Fruit fly (Drosophila melanogaster) whole organism, embryonic: Measurements from ENCODE around the gene Cpr62Bc.

Source experiments
- Antp ChIP-seq: fragments of 200-800 bp; sonication (Bioruptor generic); optimal IDR thresholded peaks from 3 replicates; lab custom pipeline; 2016; ENCODE audit warnings: missing biosample characterization, missing genetic modification characterization
- Awh ChIP-seq: fragments of 200-800 bp; sonication (Bioruptor generic); IDR thresholded peaks from 2 replicates; pipeline ENCODE4, ENCODE4 v1.3.6; 2022; ENCODE audit warnings: missing biosample characterization, missing genetic modification characterization
- CG10147 ChIP-seq: fragments of 200-800 bp; sonication (Bioruptor generic); optimal IDR thresholded peaks from 2 replicates; lab custom pipeline; 2019; ENCODE audit warnings: missing biosample characterization, mild to moderate bottlenecking, missing genetic modification characterization, moderate library complexity
- CG11456 ChIP-seq: fragments of 200-800 bp; sonication (Bioruptor generic); IDR thresholded peaks from 3 replicates; pipeline ENCODE4 v1.3.6; 2022; ENCODE audit warnings: missing biosample characterization, missing genetic modification characterization
- CG1233 ChIP-seq: fragments of 200-800 bp; sonication (Bioruptor generic); optimal IDR thresholded peaks from 4 replicates; lab custom pipeline; 2018; ENCODE audit warnings: missing biosample characterization, mild to moderate bottlenecking, missing genetic modification characterization
- CG13424 ChIP-seq: fragments of 200-800 bp; sonication (Bioruptor generic); optimal IDR thresholded peaks from 2 replicates; lab custom pipeline; 2019; ENCODE audit warnings: missing biosample characterization, mild to moderate bottlenecking, missing genetic modification characterization, moderate library complexity
- CG13894 ChIP-seq: fragments of 200-800 bp; sonication (Bioruptor generic); optimal IDR thresholded peaks from 3 replicates; lab custom pipeline; 2018; ENCODE audit warnings: missing biosample characterization, mild to moderate bottlenecking, missing genetic modification characterization, moderate library complexity
- CG17328 ChIP-seq: fragments of 200-800 bp; sonication (Bioruptor generic); IDR thresholded peaks from 2 replicates; pipeline ENCODE4 v1.3.6; 2022; ENCODE audit warnings: missing biosample characterization, missing genetic modification characterization
- CG17385 ChIP-seq: fragments of 200-800 bp; sonication (Bioruptor generic); optimal IDR thresholded peaks from 3 replicates; lab custom pipeline; 2018; ENCODE audit warnings: missing biosample characterization, mild to moderate bottlenecking, missing genetic modification characterization
- CG2129 ChIP-seq: fragments of 200-800 bp; sonication (Bioruptor generic); IDR thresholded peaks from 2 replicates; pipeline ENCODE4 v1.3.6; 2022; ENCODE audit warnings: missing biosample characterization, missing genetic modification characterization; ENCODE audit not compliant: partially characterized antibody
- CG34376 ChIP-seq: fragments of 200-800 bp; sonication (Bioruptor generic); optimal IDR thresholded peaks from 2 replicates; lab custom pipeline; 2018; ENCODE audit warnings: missing biosample characterization, mild to moderate bottlenecking, missing genetic modification characterization
- CG7357 ChIP-seq: fragments of 200-800 bp; sonication (Bioruptor generic); IDR thresholded peaks from 3 replicates; pipeline ENCODE4 v1.3.6; 2022; ENCODE audit warnings: missing biosample characterization, missing genetic modification characterization
- CG9215 ChIP-seq: fragments of 200-800 bp; sonication (Bioruptor generic); IDR thresholded peaks from 2 replicates; pipeline ENCODE4 v1.3.6; 2022; ENCODE audit warnings: missing biosample characterization, missing genetic modification characterization
- CG9817 ChIP-seq: fragments of 200-800 bp; sonication (Bioruptor generic); optimal IDR thresholded peaks from 2 replicates; lab custom pipeline; 2018; ENCODE audit warnings: missing biosample characterization, mild to moderate bottlenecking, missing genetic modification characterization, moderate library complexity
- CG9876 ChIP-seq: fragments of 200-800 bp; sonication (Bioruptor generic); optimal IDR thresholded peaks from 2 replicates; lab custom pipeline; 2016; ENCODE audit warnings: missing biosample characterization, missing genetic modification characterization
- CoRest ChIP-seq: fragments of 200-800 bp; sonication (Bioruptor generic); optimal IDR thresholded peaks from 3 replicates; lab custom pipeline; 2018; ENCODE audit warnings: missing biosample characterization, mild to moderate bottlenecking, missing genetic modification characterization, moderate library complexity
- Dek ChIP-seq: fragments of 200-800 bp; sonication (Bioruptor generic); optimal IDR thresholded peaks from 3 replicates; lab custom pipeline; 2019; ENCODE audit warnings: missing biosample characterization, mild to moderate bottlenecking, missing genetic modification characterization, moderate library complexity
- Dfd ChIP-seq, 2 experiments: fragments of >200 bp; optimal IDR thresholded peaks; 2 replicates each; lab custom pipeline; 2017; ENCODE audit warnings: missing biosample characterization in 2 of 2, missing genetic modification characterization in 2 of 2
- Gug ChIP-seq: fragments of 200-800 bp; sonication (Bioruptor generic); IDR thresholded peaks from 4 replicates; pipeline ENCODE4 v1.3.6; 2022; ENCODE audit warnings: missing biosample characterization, missing genetic modification characterization
- Hmx ChIP-seq: fragments of 200-800 bp; sonication (Bioruptor generic); optimal IDR thresholded peaks from 2 replicates; lab custom pipeline; 2016; ENCODE audit warnings: missing biosample characterization, missing genetic modification characterization
- Hr78 ChIP-seq, 2 experiments: fragments of 200-800 bp in 1 of 2; fragments of >200 bp in 1 of 2; sonication (Bioruptor generic) in 1 of 2; optimal IDR thresholded peaks; 2 replicates each; lab custom pipeline; 2017 to 2019; ENCODE audit warnings: missing biosample characterization in 2 of 2, missing genetic modification characterization in 2 of 2, mild to moderate bottlenecking in 1 of 2, moderate library complexity in 1 of 2
- Mad ChIP-seq: fragments of 200-800 bp; sonication (Bioruptor generic); optimal IDR thresholded peaks from 2 replicates; lab custom pipeline; 2016; ENCODE audit warnings: missing biosample characterization, missing genetic modification characterization
- Med ChIP-seq: fragments of 200-800 bp; sonication (Bioruptor generic); peaks from one replicate; lab custom pipeline; 2016; ENCODE audit warnings: missing biosample characterization, missing genetic modification characterization, mild to moderate bottlenecking, inconsistent platforms, moderate library complexity
- Mes4 ChIP-seq: fragments of 200-800 bp; sonication (Bioruptor generic); optimal IDR thresholded peaks from 2 replicates; lab custom pipeline; 2016; ENCODE audit warnings: missing biosample characterization, missing genetic modification characterization
- NFAT ChIP-seq: fragments of 200-800 bp; sonication (Bioruptor generic); IDR thresholded peaks from 2 replicates; pipeline ENCODE4 v1.3.6; 2022; ENCODE audit warnings: missing biosample characterization, missing genetic modification characterization
- Sry-β ChIP-seq: fragments of 200-800 bp; sonication (Bioruptor generic); optimal IDR thresholded peaks from 2 replicates; lab custom pipeline; 2018; ENCODE audit warnings: missing biosample characterization, mild to moderate bottlenecking, missing genetic modification characterization, moderate library complexity
- Vsx1 ChIP-seq: fragments of 200-800 bp; sonication (Bioruptor generic); optimal IDR thresholded peaks from 2 replicates; lab custom pipeline; 2017; ENCODE audit warnings: missing biosample characterization, mild to moderate bottlenecking, missing genetic modification characterization, missing genetic modification reagents
- ase ChIP-seq: fragments of 200-800 bp; sonication (Bioruptor generic); IDR thresholded peaks from 3 replicates; pipeline ENCODE4 v1.3.6; 2022; ENCODE audit warnings: missing biosample characterization, missing genetic modification characterization
- bbx ChIP-seq: fragments of 200-800 bp; sonication (Bioruptor generic); IDR thresholded peaks from 2 replicates; pipeline ENCODE4 v1.3.6; 2022; ENCODE audit warnings: missing biosample characterization, missing genetic modification characterization; ENCODE audit not compliant: partially characterized antibody
- croc ChIP-seq: fragments of 200-800 bp; sonication (Bioruptor generic); conservative IDR thresholded peaks from 3 replicates; pipeline ENCODE4 v1.3.6; 2022; ENCODE audit warnings: missing biosample characterization, missing genetic modification characterization
- dan ChIP-seq: fragments of 200-800 bp; sonication (Bioruptor generic); IDR thresholded peaks from 2 replicates; pipeline ENCODE4 v1.3.6; 2022; ENCODE audit warnings: missing biosample characterization, missing genetic modification characterization
- dysf ChIP-seq: fragments of 200-800 bp; sonication (Bioruptor generic); IDR thresholded peaks from 3 replicates; pipeline ENCODE4 v1.3.6; 2022; ENCODE audit warnings: missing biosample characterization, missing genetic modification characterization
- gsb ChIP-seq: fragments of 200-800 bp; sonication (Bioruptor generic); IDR thresholded peaks from 2 replicates; pipeline ENCODE4 v1.3.6; 2022; ENCODE audit warnings: missing biosample characterization, missing genetic modification characterization
- insv ChIP-seq, 2 experiments: fragments of 200-800 bp; sonication (Bioruptor generic); optimal IDR thresholded peaks; 3 replicates each; lab custom pipeline; 2016 to 2018; ENCODE audit warnings: missing biosample characterization in 2 of 2, missing genetic modification characterization in 2 of 2
- inv ChIP-seq: fragments of 200-800 bp; sonication (Bioruptor generic); IDR thresholded peaks from 2 replicates; pipeline ENCODE4 v1.3.6; 2022; ENCODE audit warnings: missing biosample characterization, missing genetic modification characterization; ENCODE audit not compliant: partially characterized antibody
- kay ChIP-seq: fragments of 200-800 bp; sonication (Bioruptor generic); optimal IDR thresholded peaks from 2 replicates; lab custom pipeline; 2016; ENCODE audit warnings: missing biosample characterization, missing genetic modification characterization
- peb ChIP-seq: fragments of 200-800 bp; sonication (Bioruptor generic); IDR thresholded peaks from 2 replicates; pipeline ENCODE4 v1.3.6; 2022; ENCODE audit warnings: missing biosample characterization, missing genetic modification characterization
- pfk ChIP-seq: fragments of 200-800 bp; sonication (Bioruptor generic); optimal IDR thresholded peaks from 2 replicates; lab custom pipeline; 2018; ENCODE audit warnings: missing biosample characterization, mild to moderate bottlenecking, missing genetic modification characterization, moderate library complexity
- pum ChIP-seq: fragments of 200-800 bp; sonication (Bioruptor generic); optimal IDR thresholded peaks from 2 replicates; lab custom pipeline; 2016; ENCODE audit warnings: missing biosample characterization, missing genetic modification characterization
- pzg ChIP-seq: fragments of 200-800 bp; sonication (Bioruptor generic); optimal IDR thresholded peaks from 3 replicates; lab custom pipeline; 2018; ENCODE audit warnings: missing biosample characterization, mild to moderate bottlenecking, missing genetic modification characterization, moderate library complexity
- ro ChIP-seq: fragments of 200-800 bp; sonication (Bioruptor generic); IDR thresholded peaks from 2 replicates; pipeline ENCODE4 v1.3.6; 2022; ENCODE audit warnings: missing biosample characterization, missing genetic modification characterization
- salm ChIP-seq: fragments of 200-800 bp; sonication (Bioruptor generic); optimal IDR thresholded peaks from 2 replicates; lab custom pipeline; 2018; ENCODE audit warnings: missing biosample characterization, mild to moderate bottlenecking, missing genetic modification characterization
- sens ChIP-seq: fragments of 200-800 bp; sonication (Bioruptor generic); peaks from one replicate; lab custom pipeline; 2016; ENCODE audit warnings: missing biosample characterization, missing genetic modification characterization
- slou ChIP-seq: fragments of 200-800 bp; sonication (Bioruptor generic); optimal IDR thresholded peaks from 3 replicates; lab custom pipeline; 2016; ENCODE audit warnings: missing biosample characterization, missing genetic modification characterization
- sr ChIP-seq: fragments of 200-800 bp; sonication (Bioruptor generic); IDR thresholded peaks from 3 replicates; pipeline ENCODE4 v1.3.6; 2022; ENCODE audit warnings: missing biosample characterization, missing genetic modification characterization
- twi ChIP-seq: fragments of 200-800 bp; optimal IDR thresholded peaks from 2 replicates; lab custom pipeline; 2019; ENCODE audit warnings: missing biosample characterization, mild to moderate bottlenecking, missing genetic modification characterization, moderate library complexity
- unpg ChIP-seq: fragments of 200-800 bp; sonication (Bioruptor generic); optimal IDR thresholded peaks from 3 replicates; lab custom pipeline; 2018; ENCODE audit warnings: missing biosample characterization, mild to moderate bottlenecking, missing genetic modification characterization, moderate library complexity
- wdn ChIP-seq: fragments of 200-800 bp; sonication (Bioruptor generic); IDR thresholded peaks from 2 replicates; pipeline ENCODE4 v1.3.6; 2022; ENCODE audit warnings: missing biosample characterization, missing genetic modification characterization

Cpr62Bc gene

DNA sequence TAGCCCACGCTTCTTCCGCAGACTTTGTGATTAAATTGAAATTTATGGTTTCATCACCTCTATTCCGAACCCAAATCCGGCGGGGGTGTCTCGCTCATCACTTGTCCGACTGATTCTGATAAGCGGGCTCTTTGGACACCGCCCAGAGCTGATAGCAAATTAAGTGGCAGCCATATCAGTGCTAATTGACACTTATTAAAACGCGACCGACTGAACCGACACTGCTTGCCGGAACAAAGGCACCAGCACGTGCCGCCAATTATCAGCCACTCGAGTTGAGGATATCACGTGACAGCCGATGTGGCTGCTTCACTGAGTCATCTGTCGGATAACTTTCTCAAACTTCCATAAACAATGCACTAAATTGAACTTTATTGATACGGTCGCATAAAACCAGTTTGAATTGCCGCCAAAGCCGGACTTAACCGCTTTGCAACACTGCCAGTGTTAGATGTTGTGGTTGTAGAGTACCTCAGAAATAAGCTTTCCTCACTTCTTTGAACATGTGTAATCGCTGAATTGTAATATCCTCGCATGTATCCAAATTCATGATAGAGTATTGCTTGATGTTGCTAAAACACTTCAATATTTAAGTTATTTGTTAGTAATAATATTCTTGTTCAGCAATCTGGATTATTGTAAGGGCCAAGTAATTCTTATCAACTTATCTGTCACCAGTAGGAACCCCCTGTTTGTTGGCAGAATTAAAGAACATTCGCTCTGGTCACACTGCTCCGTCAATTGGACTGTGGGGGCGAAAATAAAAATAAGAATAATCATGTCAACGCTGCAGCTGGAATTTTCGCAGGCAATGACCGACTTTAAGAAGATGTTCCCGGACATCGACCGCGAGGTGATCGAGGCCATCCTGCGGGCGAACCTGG, 14.8 kb upstream of the Cpr62Bc start, which contains the start of gene CG12024 (continued):
- TF ChIP-seq Vsx1 (no peak), ro (GFP tag; lab: Robert Waterston, UW) (no peak), Med (GFP tag; lab: Kevin White, UChicago) (peak; percentile 93), CG10147 (GFP tag; lab: Kevin White, UChicago) (peak; percentile 71), CG9876 (GFP tag; lab: Kevin White, UChicago) (peak; percentile 28), slou (GFP tag; lab: Kevin White, UChicago) (peak; percentile 62), pum (GFP tag; lab: Kevin White, UChicago) (peak; percentile 57), sr (GFP tag; lab: Robert Waterston, UW) (peak; percentile 44; the same call in 1 of the 3 replicates), dysf (GFP tag; lab: Robert Waterston, UW) (peak; percentile 78), pzg (GFP tag; lab: Kevin White, UChicago) (peak; percentile 91), Dfd (GFP tag; optimal IDR thresholded peaks at IDR 0.05; lab: Kevin White, UChicago) (peak in 1 of 2 experiments; percentile 20), sens (peak; percentile 92), Sry-β (peak; percentile 8), CG11456 (GFP tag; lab: Robert Waterston, UW) (no peak; the same call in 2 of the 3 replicates), insv (GFP tag; optimal IDR thresholded peaks at IDR 0.05; lab: Kevin White, UChicago) (peak in 1 of 2 experiments; percentile 62), CG17385 (GFP tag; lab: Kevin White, UChicago) (peak; percentile 55), NFAT (GFP tag; lab: Robert Waterston, UW) (peak; percentile 65; the same call in 1 of the 2 replicates), bbx (GFP tag; lab: Robert Waterston, UW) (no peak), dan (GFP tag; lab: Robert Waterston, UW) (no peak), CG7357 (GFP tag; lab: Robert Waterston, UW) (peak; percentile 99), CG2129 (GFP tag; lab: Robert Waterston, UW) (no peak), kay (GFP tag; lab: Kevin White, UChicago) (peak; percentile 36), CG13894 (tag; lab: Kevin White, UChicago) (peak; percentile 65), gsb (GFP tag; lab: Robert Waterston, UW) (no peak), Dek (tag; lab: Kevin White, UChicago) (peak; percentile 60), pfk (GFP tag; lab: Kevin White, UChicago) (no peak), CG34376 (GFP tag; lab: Kevin White, UChicago) (no peak), wdn (GFP tag; lab: Robert Waterston, UW) (0 out of 2 replicates have a peak, but pooled peaks have one; percentile 33), twi (no peak), CG17328 (no peak), Gug (peak; percentile 56; the same call in 2 of the 4 replicates), ase (GFP tag; lab: Robert Waterston, UW) (0 out of 3 replicates have a peak, but pooled peaks have one; percentile 14), CG1233 (peak; percentile 54), Mes4 (peak; percentile 45), CG9817 (tag; lab: Kevin White, UChicago) (peak; percentile 84), CG9215 (peak; percentile 75), peb (GFP tag; lab: Robert Waterston, UW) (no peak), Mad (peak; percentile 76), salm (tag; lab: Kevin White, UChicago) (peak; percentile 3), CoRest (tag; lab: Kevin White, UChicago) (peak; percentile 91), croc (GFP tag; lab: Robert Waterston, UW) (peak; percentile 13; the same call in 1 of the 3 replicates), Hr78 (GFP tag; optimal IDR thresholded peaks at IDR 0.05; lab: Kevin White, UChicago) (no peak), Hmx (GFP tag; lab: Kevin White, UChicago) (no peak), unpg (peak; percentile 62), CG13424 (tag; lab: Kevin White, UChicago) (peak; percentile 83), inv (GFP tag; lab: Robert Waterston, UW) (no peak), Awh (GFP tag; lab: Robert Waterston, UW) (no peak), Antp (GFP tag; lab: Kevin White, UChicago) (peak; percentile 77)
